Worm (Caenorhabditis elegans): ENCODE data around the gene cht-4.

cht-4 gene

DNA sequence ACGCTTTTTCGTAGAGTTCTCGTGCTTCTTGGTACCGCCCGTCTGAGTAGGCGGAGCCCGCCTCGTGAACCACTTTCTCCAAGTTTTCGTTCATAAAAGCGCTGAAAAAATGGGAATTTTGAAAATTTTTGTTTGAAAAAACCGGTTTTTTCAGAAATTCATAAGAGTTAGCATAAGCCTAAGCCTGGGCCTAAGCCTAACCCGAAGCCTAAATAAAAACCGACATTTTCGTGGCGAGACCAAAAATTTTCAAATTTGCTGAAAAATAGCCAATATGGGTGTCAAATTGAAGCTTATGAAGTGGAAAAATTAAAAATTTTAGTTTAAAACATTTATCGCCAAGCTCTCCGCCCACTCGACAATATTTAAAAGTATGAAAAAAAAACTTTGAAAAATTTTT, 43.3 kb downstream of the cht-4 start, which contains the start of gene Y22D7AL.9:
TSS of gene Y22D7AL.9 (minus strand) at position 101 of the 400 bp plus-strand sequence.
- TF ChIP-seq lin-40 (tag; optimal IDR thresholded peaks at IDR 0.05) (no peak), mcd-1 (GFP tag; IDR thresholded peaks at IDR 0.05) (no peak), nhr-120 (GFP tag; IDR thresholded peaks at IDR 0.05) (no peak), hmg-1.2 (GFP tag; IDR thresholded peaks at IDR 0.05) (no peak), F52B5.7 (tag; optimal IDR thresholded peaks at IDR 0.05) (no peak), egl-44 (GFP tag; IDR thresholded peaks at IDR 0.05) (no peak), nhr-90 (tag; optimal IDR thresholded peaks at IDR 0.05) (no peak), bed-2 (GFP tag; IDR thresholded peaks at IDR 0.05) (no peak), rcor-1 (GFP tag; IDR thresholded peaks at IDR 0.05) (no peak), him-1 (tag; optimal IDR thresholded peaks at IDR 0.05) (no peak), nhr-179 (tag; optimal IDR thresholded peaks at IDR 0.05) (no peak), ztf-18 (tag; optimal IDR thresholded peaks at IDR 0.05) (no peak), sptf-2 (GFP tag; optimal IDR thresholded peaks at IDR 0.05) (no peak)

DNA sequence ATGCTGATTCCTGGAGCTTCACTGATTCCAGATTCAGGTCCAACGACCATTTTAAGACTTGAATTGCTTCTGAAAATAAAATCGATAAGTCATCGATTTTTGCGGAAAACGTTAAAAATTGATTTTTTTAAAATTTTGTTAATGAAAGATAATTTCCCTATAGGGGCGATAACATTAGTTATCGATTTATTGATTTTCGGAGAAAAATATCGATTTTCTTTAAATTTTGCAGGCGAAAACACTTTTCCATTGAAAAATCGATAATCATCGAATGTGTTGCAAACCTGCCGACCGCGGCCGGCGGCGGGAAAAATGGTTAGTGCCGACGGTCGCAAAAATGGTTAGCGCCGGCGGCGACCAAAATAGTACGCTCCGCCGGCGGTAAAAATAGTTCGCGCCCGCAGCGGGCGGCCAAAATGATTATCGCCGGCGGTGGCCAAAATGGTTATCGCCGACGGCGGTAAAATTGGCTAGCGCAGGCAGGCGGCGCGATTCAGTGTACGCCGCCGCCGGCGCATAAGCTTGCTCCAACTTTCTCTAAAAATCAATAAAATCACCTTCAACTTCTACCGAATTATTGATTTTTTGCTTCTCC, 44.2 kb downstream of the cht-4 start:
- TF ChIP-seq madf-6 (GFP tag; IDR thresholded peaks at IDR 0.05) (peak; percentile 85), cebp-1 (GFP tag; IDR thresholded peaks at IDR 0.05) (no peak), cebp-1 (tag; optimal IDR thresholded peaks at IDR 0.05) (no peak), rpc-1 (optimal IDR thresholded peaks at IDR 0.05) (no peak), rpc-1 (tag; optimal IDR thresholded peaks at IDR 0.05) (no peak), lsy-27 (tag; optimal IDR thresholded peaks at IDR 0.05; ENCODE audit: borderline replicate concordance, insufficient read depth) (no peak), T26A5.8 (tag; optimal IDR thresholded peaks at IDR 0.05) (no peak), ceh-27 (GFP tag; optimal IDR thresholded peaks at IDR 0.05) (no peak), zfh-2 (GFP tag; conservative IDR thresholded peaks at IDR 0.05) (peak; percentile 62; the same call in 1 of the 2 replicates), dpff-1 (tag; optimal IDR thresholded peaks at IDR 0.05) (no peak), hlh-26 (GFP tag; conservative IDR thresholded peaks at IDR 0.05) (no peak), efl-1 (GFP tag; optimal IDR thresholded peaks at IDR 0.05) (peak; percentile 75), akir-1 (GFP tag; optimal IDR thresholded peaks at IDR 0.05) (no peak), nhr-27 (tag; optimal IDR thresholded peaks at IDR 0.05) (no peak), ama-1 (optimal IDR thresholded peaks at IDR 0.05) (no peak), ama-1 (GFP tag; optimal IDR thresholded peaks at IDR 0.05) (no peak), ztf-22 (GFP tag; optimal IDR thresholded peaks at IDR 0.05) (no peak), tbp1 (GFP tag; optimal IDR thresholded peaks at IDR 0.05) (no peak), Y67H2A.10 (GFP tag; conservative IDR thresholded peaks at IDR 0.05) (no peak), hsf-1 (GFP tag; IDR thresholded peaks at IDR 0.05) (peak; percentile 68), madf-8 (GFP tag; conservative IDR thresholded peaks at IDR 0.05) (peak; percentile 59), F49E8.2 (tag; optimal IDR thresholded peaks at IDR 0.05; ENCODE audit: insufficient read depth) (no peak), athp-1 (tag; optimal IDR thresholded peaks at IDR 0.05) (no peak), hmg-1.2 (GFP tag; IDR thresholded peaks at IDR 0.05) (no peak), ceh-91 (GFP tag; IDR thresholded peaks at IDR 0.05) (0 out of 2 replicates have a peak, but pooled peaks have one; percentile 26), ztf-26 (tag; optimal IDR thresholded peaks at IDR 0.05) (no peak), egl-44 (GFP tag; IDR thresholded peaks at IDR 0.05) (no peak), nfya-1 (tag; optimal IDR thresholded peaks at IDR 0.05; ENCODE audit: borderline replicate concordance, insufficient read depth) (no peak), ceh-100 (GFP tag; IDR thresholded peaks at IDR 0.05) (no peak), F33H1.4 (GFP tag; IDR thresholded peaks at IDR 0.05) (no peak), ekl-4 (GFP tag; IDR thresholded peaks at IDR 0.05) (0 out of 2 replicates have a peak, but pooled peaks have one; percentile 14), madf-3 (GFP tag; IDR thresholded peaks at IDR 0.05) (0 out of 2 replicates have a peak, but pooled peaks have one; percentile 54), C17E4.6 (GFP tag; IDR thresholded peaks at IDR 0.05) (0 out of 2 replicates have a peak, but pooled peaks have one; percentile 24), cebp-2 (GFP tag; IDR thresholded peaks at IDR 0.05) (no peak), F39B2.1 (GFP tag; IDR thresholded peaks at IDR 0.05) (no peak), F57A8.1 (GFP tag; optimal IDR thresholded peaks at IDR 0.05) (no peak), rcor-1 (GFP tag; IDR thresholded peaks at IDR 0.05) (no peak)
